Fruit fly (Drosophila melanogaster): Measurements from ENCODE around the gene CG32816.

DNA sequence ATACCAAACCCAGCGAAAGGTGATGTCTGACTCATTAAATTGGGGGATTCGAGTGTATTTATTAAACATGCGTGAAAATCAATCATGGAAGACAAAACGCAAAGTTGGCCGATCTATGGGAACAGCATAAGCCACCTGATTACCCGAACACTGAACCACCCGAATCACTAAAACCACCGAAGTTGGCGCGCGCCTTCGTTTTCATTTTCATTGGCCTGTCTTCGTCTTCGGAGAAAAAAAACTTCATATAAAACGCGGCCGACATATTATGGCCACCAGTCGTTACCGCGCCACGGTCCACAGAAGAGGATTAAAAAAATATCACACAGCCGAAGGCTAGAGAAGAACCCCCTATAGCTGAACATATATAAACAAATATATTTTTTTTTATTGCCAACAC lies 114.3 kb downstream of the CG32816 start, which contains the start of gene y:
- TF ChIP-seq CTCF (optimal IDR thresholded peaks at IDR 0.05) (no peak), CG8478 (optimal IDR thresholded peaks at IDR 0.05) (no peak)
